Worm (Caenorhabditis elegans) whole organism, L4 larva: Measurements from ENCODE around the gene R07D5.2.
A peak's percentile ranks its signal among the peaks of the same experiment; 100 is the strongest.

Experiments used
- F10B5.3 ChIP-seq: sonication (generic microtip); optimal IDR thresholded peaks from 2 replicates; lab custom pipeline; 2016; ENCODE audit warnings: mild to moderate bottlenecking, missing genetic modification characterization, missing compliant biosample characterization
- T26A8.4 ChIP-seq: fragments of 200-800 bp; sonication (Bioruptor generic); IDR thresholded peaks from 2 replicates; pipeline ENCODE4 v1.3.6; 2022; ENCODE audit warnings: missing genetic modification characterization, missing compliant biosample characterization
- Y75B8A.6 ChIP-seq: fragments of 200-800 bp; sonication (Bioruptor generic); IDR thresholded peaks from 2 replicates; pipeline ENCODE4 v1.3.6; 2022; ENCODE audit warnings: missing genetic modification reagents, missing genetic modification characterization, missing compliant biosample characterization
- ceh-82 ChIP-seq: sonication (generic microtip); optimal IDR thresholded peaks from 2 replicates; lab custom pipeline; 2017; ENCODE audit warnings: missing biosample characterization, missing genetic modification characterization
- dpl-1 ChIP-seq: fragments of 150-350 bp; optimal IDR thresholded peaks from 2 replicates; lab custom pipeline; 2014; ENCODE audit warnings: missing biosample characterization, missing genetic modification reagents, missing genetic modification characterization
- fos-1 ChIP-seq: fragments of 150-350 bp; optimal IDR thresholded peaks from 2 replicates; lab custom pipeline; 2014; ENCODE audit warnings: missing biosample characterization, missing genetic modification characterization
- jun-1 ChIP-seq: fragments of 150-350 bp; optimal IDR thresholded peaks from 2 replicates; lab custom pipeline; 2014; ENCODE audit warnings: missing biosample characterization, missing genetic modification reagents, missing genetic modification characterization
- spr-3 ChIP-seq: fragments of 200-800 bp; sonication (Bioruptor generic); optimal IDR thresholded peaks from 2 replicates; lab custom pipeline; 2018; ENCODE audit warnings: mild to moderate bottlenecking, missing genetic modification characterization, missing compliant biosample characterization
- tag-97 ChIP-seq: fragments of 200-800 bp; sonication (Bioruptor generic); IDR thresholded peaks from 2 replicates; pipeline ENCODE4 v1.3.6; 2022; ENCODE audit warnings: missing genetic modification characterization, missing compliant biosample characterization
- unc-130 ChIP-seq: sonication (generic microtip); optimal IDR thresholded peaks from 2 replicates; lab custom pipeline; 2016; ENCODE audit warnings: missing genetic modification reagents, missing genetic modification characterization, missing compliant biosample characterization
- unc-62 ChIP-seq, 3 experiments: fragments of 150-350 bp in 1 of 3; sonication (generic microtip); optimal IDR thresholded peaks in 2 of 3; peaks in 1 of 3; 1 replicate in 1 of 3; 2 replicates in 2 of 3; lab custom pipeline; 2014 to 2017; ENCODE audit warnings: missing biosample characterization in 3 of 3, missing genetic modification characterization in 3 of 3, missing genetic modification reagents in 3 of 3, missing genotype in 1 of 3

DNA sequence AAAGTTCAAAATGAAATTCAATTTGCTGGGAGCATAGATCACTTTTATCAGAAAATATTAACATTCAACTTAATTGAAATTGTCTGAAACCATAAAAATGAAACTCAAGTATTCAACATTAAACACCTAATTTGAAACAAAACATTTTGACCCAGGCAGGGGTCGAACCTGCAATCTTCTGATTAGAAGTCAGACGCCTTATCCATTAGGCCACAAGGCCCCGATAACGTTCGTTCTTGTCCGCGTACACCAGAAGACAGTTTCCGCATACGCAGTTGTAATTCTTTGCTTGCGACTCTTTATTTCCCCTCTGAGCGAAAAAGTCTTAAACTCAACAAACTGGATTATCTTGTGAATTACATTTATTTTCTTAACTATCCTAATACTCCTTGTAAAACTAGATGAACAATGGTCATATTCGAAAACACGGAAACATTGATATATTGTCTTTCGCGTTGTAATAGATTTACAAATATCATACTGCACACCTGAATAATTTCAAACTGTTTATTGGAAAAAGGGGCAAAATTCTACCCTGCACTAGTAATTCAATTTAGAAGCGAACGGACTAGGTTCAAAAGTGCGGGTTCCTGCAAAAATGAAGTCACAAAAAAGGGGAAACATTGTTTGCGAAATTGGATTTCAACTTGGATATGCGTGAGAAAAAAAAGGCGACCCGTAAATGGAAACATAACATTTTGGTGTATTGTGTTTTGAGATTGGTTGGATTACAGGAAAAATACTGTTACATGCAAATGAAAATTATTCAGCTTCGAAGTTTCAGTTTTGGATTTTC, 30.2 kb upstream of the R07D5.2 start:
- TF ChIP-seq fos-1 (tag; lab: Kevin White, UChicago) (no peak), ceh-82 (tag; lab: Kevin White, UChicago) (no peak), Y75B8A.6 (GFP tag; lab: Robert Waterston, UW) (no peak), dpl-1 (no peak), unc-130 (GFP tag; lab: Kevin White, UChicago) (no peak), T26A8.4 (GFP tag; lab: Robert Waterston, UW) (peak; percentile 55; the same call in 1 of the 2 replicates), unc-62 (GFP tag; optimal IDR thresholded peaks at IDR 0.05 in 1 of 2; lab: Kevin White, UChicago) (no peak), unc-62 (tag; optimal IDR thresholded peaks at IDR 0.05; lab: Kevin White, UChicago) (no peak), tag-97 (GFP tag; lab: Robert Waterston, UW) (no peak), F10B5.3 (tag; lab: Kevin White, UChicago) (no peak), jun-1 (tag; lab: Kevin White, UChicago) (no peak), spr-3 (GFP tag; lab: Kevin White, UChicago) (no peak)
